Worm (Caenorhabditis elegans): ENCODE results near the gene F02H6.7.

- TF ChIP-seq ceh-19 (GFP tag; optimal IDR thresholded peaks at IDR 0.05) (no peak), dmd-4 (tag; optimal IDR thresholded peaks at IDR 0.05; ENCODE audit: borderline replicate concordance) (no peak), unc-55 (GFP tag; optimal IDR thresholded peaks at IDR 0.05) (no peak), unc-42 (tag; optimal IDR thresholded peaks at IDR 0.05) (no peak), elt-4 (tag; optimal IDR thresholded peaks at IDR 0.05) (no peak), che-1 (tag; optimal IDR thresholded peaks at IDR 0.05) (no peak), ama-1 (optimal IDR thresholded peaks at IDR 0.05) (no peak), nfya-1 (tag; optimal IDR thresholded peaks at IDR 0.05) (no peak), fkh-6 (tag; optimal IDR thresholded peaks at IDR 0.05) (no peak), dve-1 (tag; optimal IDR thresholded peaks at IDR 0.05) (no peak)
Measured at ce11 chrIV:14219714-14220113, 8.3 kb downstream of the F02H6.7 start, which contains the start of gene sqrd-1.
